Worm (Caenorhabditis elegans) whole organism, young adult: ENCODE measurements around the gene chdh-1.

Source experiments
- C06A6.2 ChIP-seq: fragments of 200-800 bp; sonication (Bioruptor generic); conservative IDR thresholded peaks from 2 replicates; pipeline ENCODE4 v1.3.6; 2022; ENCODE audit warnings: missing genetic modification characterization, missing compliant biosample characterization
- F22D6.2 ChIP-seq: sonication (generic microtip); optimal IDR thresholded peaks from 2 replicates; lab custom pipeline; 2016; ENCODE audit warnings: mild to moderate bottlenecking, missing genetic modification characterization, missing compliant biosample characterization
- F33H1.4 ChIP-seq: fragments of 200-800 bp; sonication (Bioruptor generic); IDR thresholded peaks from 2 replicates; pipeline ENCODE4 v1.3.6; 2022; ENCODE audit warnings: missing genetic modification reagents, missing genetic modification characterization, missing compliant biosample characterization
- F37B4.10 ChIP-seq: fragments of 200-800 bp; sonication (Bioruptor generic); IDR thresholded peaks from 2 replicates; pipeline ENCODE4 v1.3.6; 2022; ENCODE audit warnings: missing genetic modification characterization, missing compliant biosample characterization
- F39B2.1 ChIP-seq: fragments of 200-800 bp; sonication (Bioruptor generic); IDR thresholded peaks from 2 replicates; pipeline ENCODE4 v1.3.6; 2022; ENCODE audit warnings: missing genetic modification reagents, missing genetic modification characterization, missing compliant biosample characterization
- F49E8.2 ChIP-seq: sonication (generic microtip); optimal IDR thresholded peaks from 3 replicates; lab custom pipeline; 2017; ENCODE audit warnings: missing genetic modification characterization, mild to moderate bottlenecking, missing compliant biosample characterization, antibody characterized with exemption, moderate library complexity; ENCODE audit not compliant: insufficient read depth
- F52B5.7 ChIP-seq: sonication (generic microtip); optimal IDR thresholded peaks from 2 replicates; lab custom pipeline; 2016; ENCODE audit warnings: mild to moderate bottlenecking, missing genetic modification characterization, missing compliant biosample characterization
- F55B11.4 ChIP-seq: sonication (generic microtip); optimal IDR thresholded peaks from 2 replicates; lab custom pipeline; 2016; ENCODE audit warnings: missing compliant biosample characterization, missing genetic modification characterization, borderline replicate concordance; ENCODE audit not compliant: insufficient read depth
- K12H6.12 ChIP-seq: fragments of 200-800 bp; sonication (Bioruptor generic); optimal IDR thresholded peaks from 2 replicates; lab custom pipeline; 2018; ENCODE audit warnings: mild to moderate bottlenecking, missing genetic modification characterization, missing compliant biosample characterization
- Y53F4B.3 ChIP-seq: fragments of 200-800 bp; sonication (Bioruptor generic); IDR thresholded peaks from 2 replicates; pipeline ENCODE4 v1.3.6; 2022; ENCODE audit warnings: missing genetic modification reagents, missing genetic modification characterization, missing compliant biosample characterization
- Y67H2A.10 ChIP-seq: fragments of 200-800 bp; sonication (Bioruptor generic); conservative IDR thresholded peaks from 2 replicates; pipeline ENCODE4 v1.3.6; 2022; ENCODE audit warnings: missing genetic modification reagents, missing genetic modification characterization, missing compliant biosample characterization
- ama-1 ChIP-seq, 3 experiments: fragments of 150-350 bp in 1 of 3; sonication (generic microtip) in 2 of 3; optimal IDR thresholded peaks; 2 replicates each; lab custom pipeline; 2014 to 2018; ENCODE audit warnings: missing biosample characterization in 2 of 3, missing genetic modification characterization in 2 of 3, missing genetic modification reagents in 2 of 3
- aptf-2 ChIP-seq: fragments of 200-800 bp; sonication (Bioruptor generic); conservative IDR thresholded peaks from 2 replicates; pipeline ENCODE4 v1.3.6; 2022; ENCODE audit warnings: missing genetic modification reagents, missing genetic modification characterization, missing compliant biosample characterization
- aptf-3 ChIP-seq: fragments of 200-800 bp; sonication (Bioruptor generic); IDR thresholded peaks from 2 replicates; pipeline ENCODE4 v1.3.6; 2022; ENCODE audit warnings: missing genetic modification characterization, missing compliant biosample characterization
- athp-1 ChIP-seq: sonication (generic microtip); optimal IDR thresholded peaks from 2 replicates; lab custom pipeline; 2017; ENCODE audit warnings: mild to moderate bottlenecking, missing genetic modification characterization, missing compliant biosample characterization
- bed-2 ChIP-seq: fragments of 200-800 bp; sonication (Bioruptor generic); IDR thresholded peaks from 2 replicates; pipeline ENCODE4 v1.3.6; 2022; ENCODE audit warnings: missing genetic modification reagents, missing genetic modification characterization, missing compliant biosample characterization
- cebp-2 ChIP-seq: fragments of 200-800 bp; sonication (Bioruptor generic); IDR thresholded peaks from 2 replicates; pipeline ENCODE4 v1.3.6; 2022; ENCODE audit warnings: missing genetic modification characterization, missing compliant biosample characterization
- ceh-58 ChIP-seq: fragments of 200-800 bp; sonication (Bioruptor generic); IDR thresholded peaks from 2 replicates; pipeline ENCODE4 v1.3.6; 2022; ENCODE audit warnings: missing genetic modification characterization, missing compliant biosample characterization
- ceh-91 ChIP-seq: fragments of 200-800 bp; sonication (Bioruptor generic); IDR thresholded peaks from 2 replicates; pipeline ENCODE4 v1.3.6; 2022; ENCODE audit warnings: missing genetic modification reagents, missing genetic modification characterization, missing compliant biosample characterization
- egl-44 ChIP-seq: fragments of 200-800 bp; sonication (Bioruptor generic); IDR thresholded peaks from 2 replicates; pipeline ENCODE4 v1.3.6; 2022; ENCODE audit warnings: missing genetic modification reagents, missing genetic modification characterization, missing compliant biosample characterization
- fkh-3 ChIP-seq: sonication (generic microtip); optimal IDR thresholded peaks from 2 replicates; lab custom pipeline; 2016; ENCODE audit warnings: mild to moderate bottlenecking, missing genetic modification characterization, missing compliant biosample characterization
- gei-17 ChIP-seq: fragments of 200-800 bp; sonication (Bioruptor generic); optimal IDR thresholded peaks from 2 replicates; lab custom pipeline; 2018; ENCODE audit warnings: mild to moderate bottlenecking, missing genetic modification characterization, missing compliant biosample characterization
- him-1 ChIP-seq: sonication (generic microtip); optimal IDR thresholded peaks from 2 replicates; lab custom pipeline; 2016; ENCODE audit warnings: missing genotype, missing genetic modification reagents, missing genetic modification characterization, missing compliant biosample characterization
- hmg-1.2 ChIP-seq: fragments of 200-800 bp; sonication (Bioruptor generic); IDR thresholded peaks from 2 replicates; pipeline ENCODE4 v1.3.6; 2022; ENCODE audit warnings: missing genetic modification reagents, missing genetic modification characterization, missing compliant biosample characterization
- hmg-20 ChIP-seq: fragments of 200-800 bp; sonication (Bioruptor generic); IDR thresholded peaks from 2 replicates; pipeline ENCODE4 v1.3.6; 2022; ENCODE audit warnings: missing genetic modification reagents, missing genetic modification characterization, missing compliant biosample characterization
- hsf-1 ChIP-seq: fragments of 200-800 bp; sonication (Bioruptor generic); IDR thresholded peaks from 2 replicates; pipeline ENCODE4 v1.3.6; 2022; ENCODE audit warnings: missing genetic modification reagents, missing genetic modification characterization, missing compliant biosample characterization
- lsl-1 ChIP-seq: fragments of 200-800 bp; sonication (Bioruptor generic); optimal IDR thresholded peaks from 2 replicates; lab custom pipeline; 2018; ENCODE audit warnings: mild to moderate bottlenecking, missing genetic modification characterization, moderate library complexity, missing compliant biosample characterization
- lsy-27 ChIP-seq: sonication (generic microtip); optimal IDR thresholded peaks from 2 replicates; lab custom pipeline; 2017; ENCODE audit warnings: missing genetic modification characterization, mild to moderate bottlenecking, missing compliant biosample characterization, antibody characterized with exemption, missing genotype, borderline replicate concordance; ENCODE audit not compliant: insufficient read depth
- madf-8 ChIP-seq: fragments of 200-800 bp; sonication (Bioruptor generic); conservative IDR thresholded peaks from 2 replicates; pipeline ENCODE4 v1.3.6; 2022; ENCODE audit warnings: missing genetic modification reagents, missing genetic modification characterization, missing compliant biosample characterization
- mel-28 ChIP-seq: sonication (generic microtip); optimal IDR thresholded peaks from 2 replicates; lab custom pipeline; 2016; ENCODE audit warnings: borderline replicate concordance, mild to moderate bottlenecking, missing genetic modification characterization, missing compliant biosample characterization
- mxl-1 ChIP-seq: sonication (generic microtip); optimal IDR thresholded peaks from 2 replicates; lab custom pipeline; 2016; ENCODE audit warnings: missing genetic modification characterization, missing compliant biosample characterization
- nfya-1 ChIP-seq: sonication (generic microtip); optimal IDR thresholded peaks from 2 replicates; lab custom pipeline; 2017; ENCODE audit warnings: antibody characterized with exemption, missing compliant biosample characterization, missing genetic modification characterization, borderline replicate concordance; ENCODE audit not compliant: insufficient read depth
- nfyb-1 ChIP-seq: fragments of 200-800 bp; sonication (Bioruptor generic); IDR thresholded peaks from 2 replicates; pipeline ENCODE4 v1.3.6; 2022; ENCODE audit warnings: missing genetic modification reagents, missing genetic modification characterization, missing compliant biosample characterization
- nhr-120 ChIP-seq: fragments of 200-800 bp; sonication (Bioruptor generic); IDR thresholded peaks from 2 replicates; pipeline ENCODE4 v1.3.6; 2022; ENCODE audit warnings: missing genetic modification characterization, missing compliant biosample characterization
- nhr-90 ChIP-seq: sonication (generic microtip); optimal IDR thresholded peaks from 2 replicates; lab custom pipeline; 2016; ENCODE audit warnings: missing genotype, mild to moderate bottlenecking, missing genetic modification characterization, missing compliant biosample characterization
- pbrm-1 ChIP-seq: fragments of 200-800 bp; sonication (Bioruptor generic); IDR thresholded peaks from 2 replicates; pipeline ENCODE4 v1.3.6; 2022; ENCODE audit warnings: missing genetic modification reagents, missing genetic modification characterization, missing compliant biosample characterization
- pha-4 ChIP-seq: fragments of 150-350 bp; sonication (generic microtip); optimal IDR thresholded peaks from 2 replicates; lab custom pipeline; 2014; ENCODE audit warnings: missing biosample characterization, missing genetic modification reagents, missing genetic modification characterization
- rcor-1 ChIP-seq: fragments of 200-800 bp; sonication (Bioruptor generic); IDR thresholded peaks from 2 replicates; pipeline ENCODE4 v1.3.6; 2022; ENCODE audit warnings: missing genetic modification reagents, missing genetic modification characterization, missing compliant biosample characterization
- rpc-1 ChIP-seq, 2 experiments: fragments of 150-350 bp in 1 of 2; sonication (generic microtip) in 1 of 2; optimal IDR thresholded peaks; 2 replicates each; lab custom pipeline; 2014 to 2018; ENCODE audit warnings: missing biosample characterization in 1 of 2, missing genetic modification characterization in 1 of 2, missing genetic modification reagents in 1 of 2, missing genotype in 1 of 2
- snpc-1.1 ChIP-seq: sonication (generic microtip); optimal IDR thresholded peaks from 2 replicates; lab custom pipeline; 2017; ENCODE audit warnings: missing genetic modification characterization, mild to moderate bottlenecking, missing compliant biosample characterization, antibody characterized with exemption, moderate library complexity, missing genotype, missing genetic modification reagents; ENCODE audit not compliant: insufficient read depth
- ztf-18 ChIP-seq: sonication (generic microtip); optimal IDR thresholded peaks from 2 replicates; lab custom pipeline; 2016; ENCODE audit warnings: missing genotype, mild to moderate bottlenecking, missing genetic modification characterization, missing compliant biosample characterization
- ztf-25 ChIP-seq: fragments of 200-800 bp; sonication (Bioruptor generic); IDR thresholded peaks from 2 replicates; pipeline ENCODE4 v1.3.6; 2022; ENCODE audit warnings: missing genetic modification reagents, missing genetic modification characterization, missing compliant biosample characterization

The chdh-1 gene

DNA sequence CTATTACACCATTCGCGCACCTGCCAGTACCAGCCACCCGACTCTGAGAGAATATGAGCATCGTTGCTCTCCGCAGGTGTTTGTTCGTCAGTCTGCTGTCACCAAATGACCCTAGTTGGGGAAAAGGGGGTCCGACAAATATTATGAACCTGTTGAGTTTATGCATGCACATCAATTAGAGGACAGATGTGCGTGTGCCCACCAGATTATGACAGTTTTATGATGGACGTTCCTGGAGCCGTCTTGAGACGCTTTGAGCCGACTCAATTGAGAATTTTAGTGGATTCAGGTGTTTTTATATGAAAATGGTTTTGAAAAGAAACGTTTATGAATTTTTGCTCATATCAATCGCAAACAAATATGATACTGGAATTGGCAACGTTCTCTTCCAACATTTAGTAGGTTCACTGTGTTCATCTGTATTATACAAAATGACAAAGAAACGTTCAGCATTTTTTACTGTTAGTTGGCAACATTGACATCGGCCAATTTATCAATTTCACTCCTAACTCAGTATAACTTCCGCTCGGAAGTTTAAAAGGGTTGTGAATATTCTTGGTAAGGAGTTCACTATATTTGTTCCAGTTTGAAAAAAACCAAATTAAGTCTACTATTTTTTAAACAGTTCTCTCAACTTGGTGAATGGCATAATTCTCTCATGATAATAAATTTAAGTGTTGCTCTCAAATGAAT is 48.7 kb upstream of the chdh-1 start (continued):
- no peak for TF ChIP-seq ceh-91 (GFP tag; lab: Robert Waterston, UW)
- peak; percentile 12 for TF ChIP-seq mel-28 (tag; lab: Kevin White, UChicago)
- peak; percentile 78 for TF ChIP-seq nfyb-1
- TF ChIP-seq K12H6.12 (tag; lab: Kevin White, UChicago) = peak; percentile 75
- TF ChIP-seq egl-44 (GFP tag; lab: Robert Waterston, UW) = 0 out of 2 replicates have a peak, but pooled peaks have one; percentile 10
- TF ChIP-seq F52B5.7 (tag; lab: Kevin White, UChicago) = peak; percentile 85
- TF ChIP-seq ztf-18 (tag; lab: Kevin White, UChicago) = peak; percentile 7
- no peak for TF ChIP-seq Y67H2A.10 (GFP tag; lab: Robert Waterston, UW)
- 0 out of 2 replicates have a peak, but pooled peaks have one; percentile 23 for TF ChIP-seq cebp-2
- TF ChIP-seq madf-8 = no peak
- no peak for TF ChIP-seq athp-1 (tag; lab: Kevin White, UChicago)
- peak; percentile 96 for TF ChIP-seq ama-1 (optimal IDR thresholded peaks at IDR 0.05; lab: Kevin White, UChicago)
- TF ChIP-seq ama-1 (GFP tag; optimal IDR thresholded peaks at IDR 0.05; lab: Kevin White, UChicago) = no peak
- no peak for TF ChIP-seq him-1 (tag; lab: Kevin White, UChicago)
- 0 out of 2 replicates have a peak, but pooled peaks have one; percentile 80 for TF ChIP-seq F37B4.10 (GFP tag; lab: Robert Waterston, UW)
- TF ChIP-seq ztf-25 (GFP tag; lab: Robert Waterston, UW) = peak; percentile 50; the same call in 1 of the 2 replicates
- no peak for TF ChIP-seq F49E8.2 (tag; lab: Kevin White, UChicago)
- TF ChIP-seq gei-17 (GFP tag; lab: Kevin White, UChicago) = no peak
- TF ChIP-seq snpc-1.1 (tag; lab: Kevin White, UChicago) = no peak
- peak; percentile 63 for TF ChIP-seq aptf-3 (GFP tag; lab: Robert Waterston, UW)
- TF ChIP-seq pbrm-1 (GFP tag; lab: Robert Waterston, UW) = peak; percentile 66; the same call in 1 of the 2 replicates
- TF ChIP-seq F39B2.1 (GFP tag; lab: Robert Waterston, UW) = no peak
- no peak for TF ChIP-seq nfya-1
- TF ChIP-seq fkh-3 (tag; lab: Kevin White, UChicago) = no peak
- TF ChIP-seq hmg-1.2 = peak; percentile 4; the same call in 1 of the 2 replicates
- peak; percentile 50 for TF ChIP-seq C06A6.2 (GFP tag; lab: Robert Waterston, UW)
- TF ChIP-seq nhr-90 (tag; lab: Kevin White, UChicago) = peak; percentile 88
- no peak for TF ChIP-seq F33H1.4 (GFP tag; lab: Robert Waterston, UW)
- TF ChIP-seq bed-2 (GFP tag; lab: Robert Waterston, UW) = no peak
- no peak for TF ChIP-seq lsy-27 (tag; lab: Kevin White, UChicago)
- TF ChIP-seq rpc-1 (optimal IDR thresholded peaks at IDR 0.05; lab: Kevin White, UChicago) = no peak
- TF ChIP-seq rpc-1 (tag; optimal IDR thresholded peaks at IDR 0.05; lab: Kevin White, UChicago) = no peak
- peak; percentile 36; the same call in 1 of the 2 replicates for TF ChIP-seq ceh-58 (GFP tag; lab: Robert Waterston, UW)
- peak; percentile 59; the same call in 1 of the 2 replicates for TF ChIP-seq aptf-2 (GFP tag; lab: Robert Waterston, UW)
- TF ChIP-seq mxl-1 (tag; lab: Kevin White, UChicago) = peak; percentile 63
- peak; percentile 34 for TF ChIP-seq F22D6.2 (tag; lab: Kevin White, UChicago)
- TF ChIP-seq lsl-1 (GFP tag; lab: Kevin White, UChicago) = no peak
- no peak for TF ChIP-seq nhr-120 (GFP tag; lab: Robert Waterston, UW)
- no peak for TF ChIP-seq pha-4 (tag; lab: Kevin White, UChicago)
- 0 out of 2 replicates have a peak, but pooled peaks have one; percentile 25 for TF ChIP-seq Y53F4B.3 (GFP tag; lab: Robert Waterston, UW)
- no peak for TF ChIP-seq hsf-1
- peak; percentile 36; the same call in 1 of the 2 replicates for TF ChIP-seq hmg-20 (GFP tag; lab: Robert Waterston, UW)
- 0 out of 2 replicates have a peak, but pooled peaks have one; percentile 9 for TF ChIP-seq rcor-1 (GFP tag; lab: Robert Waterston, UW)
- TF ChIP-seq F55B11.4 (tag; lab: Kevin White, UChicago) = no peak
- TF ChIP-seq, all 124 proteins: peak for 65
